Fruit fly (Drosophila melanogaster) whole organism, embryonic: ENCODE data around the gene CG34026.

Experiments used
- ATbp ChIP-seq: fragments of 200-800 bp; sonication (Bioruptor generic); optimal IDR thresholded peaks from 2 replicates; lab custom pipeline; 2017; ENCODE audit warnings: missing biosample characterization, mild to moderate bottlenecking, missing genetic modification characterization, missing genetic modification reagents
- Aef1 ChIP-seq: fragments of 200-800 bp; sonication (Bioruptor generic); IDR thresholded peaks from 3 replicates; pipeline ENCODE4 v1.3.6; 2022; ENCODE audit warnings: missing biosample characterization, missing genetic modification characterization
- Atf-2 ChIP-seq: fragments of 200-800 bp; sonication (Bioruptor generic); optimal IDR thresholded peaks from 2 replicates; lab custom pipeline; 2016; ENCODE audit warnings: missing biosample characterization, missing genetic modification characterization
- C15 ChIP-seq: fragments of 200-800 bp; sonication (Bioruptor generic); IDR thresholded peaks from 3 replicates; pipeline ENCODE4 v1.3.6; 2022; ENCODE audit warnings: missing biosample characterization, missing genetic modification characterization
- CG10366 ChIP-seq: fragments of 200-800 bp; sonication (Bioruptor generic); IDR thresholded peaks from 2 replicates; pipeline ENCODE4 v1.3.6; 2022; ENCODE audit warnings: missing biosample characterization, missing genetic modification characterization
- CG11456 ChIP-seq: fragments of 200-800 bp; sonication (Bioruptor generic); IDR thresholded peaks from 3 replicates; pipeline ENCODE4 v1.3.6; 2022; ENCODE audit warnings: missing biosample characterization, missing genetic modification characterization
- CG11504 ChIP-seq: fragments of 200-800 bp; sonication (Bioruptor generic); optimal IDR thresholded peaks from 3 replicates; lab custom pipeline; 2019; ENCODE audit warnings: missing biosample characterization, mild to moderate bottlenecking, missing genetic modification characterization, moderate library complexity
- CG11695 ChIP-seq: fragments of 200-800 bp; sonication (Bioruptor generic); IDR thresholded peaks from 3 replicates; pipeline ENCODE4 v1.3.6; 2022; ENCODE audit warnings: missing biosample characterization, missing genetic modification characterization
- CG14014 ChIP-seq: fragments of 200-800 bp; sonication (Bioruptor generic); IDR thresholded peaks from 2 replicates; pipeline ENCODE4 v1.3.6; 2022; ENCODE audit warnings: missing biosample characterization, missing genetic modification characterization
- CG14441 ChIP-seq: fragments of 200-800 bp; sonication (Bioruptor generic); IDR thresholded peaks from 2 replicates; pipeline ENCODE4 v1.3.6; 2022; ENCODE audit warnings: missing biosample characterization, missing genetic modification characterization
- CG14965 ChIP-seq: fragments of 200-800 bp; sonication (Bioruptor generic); optimal IDR thresholded peaks from 2 replicates; lab custom pipeline; 2016; ENCODE audit warnings: missing biosample characterization, missing genetic modification characterization, borderline replicate concordance
- CG1647 ChIP-seq: fragments of 200-800 bp; sonication (Bioruptor generic); optimal IDR thresholded peaks from 3 replicates; lab custom pipeline; 2016; ENCODE audit warnings: missing biosample characterization, missing genetic modification characterization
- CG17361 ChIP-seq: fragments of 200-800 bp; sonication (Bioruptor generic); IDR thresholded peaks from 3 replicates; pipeline ENCODE4 v1.3.6; 2022; ENCODE audit warnings: missing biosample characterization, missing genetic modification characterization
- CG18262 ChIP-seq: fragments of 200-800 bp; optimal IDR thresholded peaks from 3 replicates; lab custom pipeline; 2019; ENCODE audit warnings: missing biosample characterization, mild to moderate bottlenecking, missing genetic modification characterization, moderate library complexity
- CG18599 ChIP-seq: fragments of 200-800 bp; sonication (Bioruptor generic); optimal IDR thresholded peaks from 3 replicates; lab custom pipeline; 2017; ENCODE audit warnings: missing biosample characterization, missing genetic modification characterization, mild to moderate bottlenecking, moderate library complexity, missing genetic modification reagents
- CG3838 ChIP-seq: fragments of 200-800 bp; sonication (Bioruptor generic); optimal IDR thresholded peaks from 3 replicates; lab custom pipeline; 2016; ENCODE audit warnings: missing biosample characterization, missing genetic modification characterization
- CG4707 ChIP-seq: fragments of 200-800 bp; sonication (Bioruptor generic); optimal IDR thresholded peaks from 2 replicates; lab custom pipeline; 2018; ENCODE audit warnings: missing biosample characterization, mild to moderate bottlenecking, missing genetic modification characterization, moderate library complexity
- CG6683 ChIP-seq: fragments of 200-800 bp; sonication (Bioruptor generic); optimal IDR thresholded peaks from 2 replicates; lab custom pipeline; 2017; ENCODE audit warnings: missing biosample characterization, mild to moderate bottlenecking, missing genetic modification characterization, missing genetic modification reagents
- CG6765 ChIP-seq: fragments of 200-800 bp; sonication (Bioruptor generic); optimal IDR thresholded peaks from 3 replicates; lab custom pipeline; 2017; ENCODE audit warnings: missing biosample characterization, mild to moderate bottlenecking, missing genetic modification characterization
- CG7839 ChIP-seq: fragments of 200-800 bp; sonication (Bioruptor generic); optimal IDR thresholded peaks from 3 replicates; lab custom pipeline; 2018; ENCODE audit warnings: missing biosample characterization, mild to moderate bottlenecking, missing genetic modification characterization, moderate library complexity
- CG8290 ChIP-seq, 3 experiments: fragments of 200-800 bp; sonication (Bioruptor generic); optimal IDR thresholded peaks; 2 replicates each; lab custom pipeline; 2016 to 2019; ENCODE audit warnings: missing biosample characterization in 3 of 3, missing genetic modification characterization in 3 of 3, mild to moderate bottlenecking in 2 of 3, moderate library complexity in 1 of 3
- CG9932 ChIP-seq: fragments of 200-800 bp; sonication (Bioruptor generic); IDR thresholded peaks from 2 replicates; pipeline ENCODE4 v1.3.6; 2022; ENCODE audit warnings: missing biosample characterization, missing genetic modification characterization
- CHES-1-like ChIP-seq: fragments of 200-800 bp; sonication (Bioruptor generic); optimal IDR thresholded peaks from 2 replicates; lab custom pipeline; 2016; ENCODE audit warnings: missing biosample characterization, missing genetic modification characterization
- Dek ChIP-seq: fragments of 200-800 bp; sonication (Bioruptor generic); optimal IDR thresholded peaks from 3 replicates; lab custom pipeline; 2019; ENCODE audit warnings: missing biosample characterization, mild to moderate bottlenecking, missing genetic modification characterization, moderate library complexity
- Doc3 ChIP-seq: fragments of 200-800 bp; sonication (Bioruptor generic); IDR thresholded peaks from 3 replicates; pipeline ENCODE4 v1.3.6; 2022; ENCODE audit warnings: missing biosample characterization, missing genetic modification characterization; ENCODE audit not compliant: partially characterized antibody
- Hr51 ChIP-seq, 2 experiments: fragments of 200-800 bp; sonication (Bioruptor generic); optimal IDR thresholded peaks; 2 replicates in 1 of 2; 3 replicates in 1 of 2; lab custom pipeline; 2016 to 2018; ENCODE audit warnings: missing biosample characterization in 2 of 2, missing genetic modification characterization in 2 of 2, mild to moderate bottlenecking in 1 of 2, moderate library complexity in 1 of 2
- Nf-YC ChIP-seq: fragments of 200-800 bp; optimal IDR thresholded peaks from 3 replicates; lab custom pipeline; 2019; ENCODE audit warnings: missing biosample characterization, mild to moderate bottlenecking, missing genetic modification characterization, moderate library complexity
- Opbp ChIP-seq: fragments of 200-800 bp; sonication (Bioruptor generic); IDR thresholded peaks from 3 replicates; pipeline ENCODE4 v1.3.6; 2022; ENCODE audit warnings: missing biosample characterization, missing genetic modification characterization; ENCODE audit not compliant: partially characterized antibody
- Scr ChIP-seq: fragments of 200-800 bp; sonication (Bioruptor generic); IDR thresholded peaks from 2 replicates; pipeline ENCODE4 v1.3.6; 2022; ENCODE audit warnings: missing biosample characterization, missing genetic modification characterization; ENCODE audit not compliant: partially characterized antibody
- Sox100B ChIP-seq: fragments of 200-800 bp; sonication (Bioruptor generic); optimal IDR thresholded peaks from 3 replicates; lab custom pipeline; 2018; ENCODE audit warnings: missing biosample characterization, mild to moderate bottlenecking, missing genetic modification characterization
- Tbp ChIP-seq: fragments of >200 bp; optimal IDR thresholded peaks from 2 replicates; lab custom pipeline; 2018; ENCODE audit warnings: missing biosample characterization, missing genetic modification characterization
- YL-1 ChIP-seq: fragments of 200-800 bp; sonication (Bioruptor generic); optimal IDR thresholded peaks from 3 replicates; lab custom pipeline; 2017; ENCODE audit warnings: missing biosample characterization, mild to moderate bottlenecking, missing genetic modification characterization
- ac ChIP-seq: fragments of 200-800 bp; sonication (Bioruptor generic); optimal IDR thresholded peaks from 3 replicates; lab custom pipeline; 2017; ENCODE audit warnings: missing biosample characterization, mild to moderate bottlenecking, missing genetic modification characterization
- cas ChIP-seq: fragments of 200-800 bp; sonication (Bioruptor generic); IDR thresholded peaks from 2 replicates; pipeline ENCODE4 v1.3.6; 2022; ENCODE audit warnings: missing biosample characterization, missing genetic modification characterization
- danr ChIP-seq: fragments of 200-800 bp; sonication (Bioruptor generic); IDR thresholded peaks from 2 replicates; pipeline ENCODE4 v1.3.6; 2022; ENCODE audit warnings: missing biosample characterization, missing genetic modification characterization
- ems ChIP-seq: fragments of 200-800 bp; sonication (Bioruptor generic); optimal IDR thresholded peaks from 3 replicates; lab custom pipeline; 2016; ENCODE audit warnings: missing biosample characterization, missing genetic modification characterization
- ewg ChIP-seq: fragments of 200-800 bp; sonication (Bioruptor generic); optimal IDR thresholded peaks from 3 replicates; lab custom pipeline; 2017; ENCODE audit warnings: mild to moderate bottlenecking, missing biosample characterization, missing genetic modification reagents, missing genetic modification characterization
- gsb-n ChIP-seq: fragments of 200-800 bp; sonication (Bioruptor generic); optimal IDR thresholded peaks from 3 replicates; lab custom pipeline; 2018; ENCODE audit warnings: missing biosample characterization, mild to moderate bottlenecking, missing genetic modification characterization
- gt ChIP-seq: fragments of 200-800 bp; sonication (Bioruptor generic); IDR thresholded peaks from 2 replicates; pipeline ENCODE4 v1.3.6; 2022; ENCODE audit warnings: missing biosample characterization, missing genetic modification characterization
- insv ChIP-seq, 2 experiments: fragments of 200-800 bp; sonication (Bioruptor generic); optimal IDR thresholded peaks; 3 replicates each; lab custom pipeline; 2016 to 2018; ENCODE audit warnings: missing biosample characterization in 2 of 2, missing genetic modification characterization in 2 of 2
- jigr1 ChIP-seq: fragments of 200-800 bp; sonication (Bioruptor generic); IDR thresholded peaks from 3 replicates; pipeline ENCODE4 v1.3.6; 2022; ENCODE audit warnings: missing biosample characterization, missing genetic modification characterization
- kni ChIP-seq: fragments of 200-800 bp; sonication (Bioruptor generic); optimal IDR thresholded peaks from 3 replicates; lab custom pipeline; 2017; ENCODE audit warnings: mild to moderate bottlenecking, missing biosample characterization, missing genetic modification reagents, missing genetic modification characterization
- maf-S ChIP-seq: fragments of 200-800 bp; sonication (Bioruptor generic); optimal IDR thresholded peaks from 2 replicates; lab custom pipeline; 2016; ENCODE audit warnings: missing biosample characterization, missing genetic modification characterization
- pita ChIP-seq: fragments of 200-800 bp; sonication (Bioruptor generic); optimal IDR thresholded peaks from 2 replicates; lab custom pipeline; 2017; ENCODE audit warnings: missing biosample characterization, mild to moderate bottlenecking, missing genetic modification characterization
- row ChIP-seq: fragments of 200-800 bp; sonication (Bioruptor generic); IDR thresholded peaks from 3 replicates; pipeline ENCODE4 v1.3.6; 2022; ENCODE audit warnings: missing biosample characterization, missing genetic modification characterization
- seq ChIP-seq: fragments of 200-800 bp; sonication (Bioruptor generic); IDR thresholded peaks from 2 replicates; pipeline ENCODE4 v1.3.6; 2022; ENCODE audit warnings: missing biosample characterization, missing genetic modification characterization
- slbo ChIP-seq: fragments of 200-800 bp; sonication (Bioruptor generic); IDR thresholded peaks from 2 replicates; pipeline ENCODE4 v1.3.6; 2022; ENCODE audit warnings: missing biosample characterization, missing genetic modification characterization
- sob ChIP-seq: fragments of 200-800 bp; sonication (Bioruptor generic); IDR thresholded peaks from 2 replicates; pipeline ENCODE4 v1.3.6; 2022; ENCODE audit warnings: missing biosample characterization, missing genetic modification characterization
- ssp ChIP-seq: fragments of 200-800 bp; sonication (Bioruptor generic); IDR thresholded peaks from 2 replicates; pipeline ENCODE4 v1.3.6; 2022; ENCODE audit warnings: missing biosample characterization, missing genetic modification characterization
- zfh2 ChIP-seq: fragments of 200-800 bp; sonication (Bioruptor generic); optimal IDR thresholded peaks from 2 replicates; lab custom pipeline; 2016; ENCODE audit warnings: missing biosample characterization, missing genetic modification characterization

CG34026 gene

dm6 chrX:9554346-9554808, 20.8 kb downstream of the CG34026 start, which contains the start of gene RpS28b (continued):
- TF ChIP-seq pita (GFP tag; lab: Kevin White, UChicago), result no peak
- TF ChIP-seq seq (GFP tag; lab: Robert Waterston, UW), result peak; percentile 76
- peak; percentile 83 for TF ChIP-seq ewg (GFP tag; lab: Kevin White, UChicago)
- TF ChIP-seq CG8290 (GFP tag; optimal IDR thresholded peaks at IDR 0.05; lab: Kevin White, UChicago), result peak; percentile 38
- peak; percentile 78 to 98 for TF ChIP-seq CG8290 (tag; optimal IDR thresholded peaks at IDR 0.05; lab: Kevin White, UChicago)
- peak; percentile 94 for TF ChIP-seq YL-1 (GFP tag; lab: Kevin White, UChicago)
- peak; percentile 69 for TF ChIP-seq Scr (GFP tag; lab: Robert Waterston, UW)
- TF ChIP-seq CHES-1-like (GFP tag; lab: Kevin White, UChicago), result peak; percentile 88
- TF ChIP-seq ssp (GFP tag; lab: Robert Waterston, UW), result peak; percentile 78
- TF ChIP-seq Opbp (GFP tag; lab: Robert Waterston, UW), result peak; percentile 100
- no peak for TF ChIP-seq CG11504 (tag; lab: Kevin White, UChicago)
- peak; percentile 90 for TF ChIP-seq CG9932 (GFP tag; lab: Robert Waterston, UW)
- peak; percentile 87 for TF ChIP-seq CG14441 (GFP tag; lab: Robert Waterston, UW)
- TF ChIP-seq kni, result peak; percentile 91
- TF ChIP-seq row (GFP tag; lab: Robert Waterston, UW), result peak; percentile 87
- TF ChIP-seq Nf-YC (tag; lab: Kevin White, UChicago), result peak; percentile 48
- peak; percentile 85 for TF ChIP-seq maf-S (GFP tag; lab: Kevin White, UChicago)
- peak; percentile 37 for TF ChIP-seq CG18262 (tag; lab: Kevin White, UChicago)
- TF ChIP-seq jigr1 (GFP tag; lab: Robert Waterston, UW), result no peak
- TF ChIP-seq C15 (GFP tag; lab: Robert Waterston, UW), result peak; percentile 88
- peak; percentile 71 for TF ChIP-seq CG17361 (GFP tag; lab: Robert Waterston, UW)
- peak; percentile 94 for TF ChIP-seq sob (GFP tag; lab: Robert Waterston, UW)
- TF ChIP-seq CG7839 (tag; lab: Kevin White, UChicago), result peak; percentile 78
- TF ChIP-seq CG14014 (GFP tag; lab: Robert Waterston, UW), result peak; percentile 85
- TF ChIP-seq slbo, result peak; percentile 96
- peak; percentile 75 for TF ChIP-seq CG6683 (GFP tag; lab: Kevin White, UChicago)
- TF ChIP-seq CG14965 (GFP tag; lab: Kevin White, UChicago), result peak; percentile 73
- peak in 1 of 2 experiments; percentile 76 for TF ChIP-seq insv (GFP tag; optimal IDR thresholded peaks at IDR 0.05; lab: Kevin White, UChicago)
- peak; percentile 77 for TF ChIP-seq CG3838 (GFP tag; lab: Kevin White, UChicago)
- peak; percentile 84 for TF ChIP-seq zfh2
- peak; percentile 89 for TF ChIP-seq Aef1 (GFP tag; lab: Robert Waterston, UW)
- TF ChIP-seq cas (GFP tag; lab: Robert Waterston, UW), result peak; percentile 85
- TF ChIP-seq ems, result peak; percentile 80
- TF ChIP-seq gsb-n (tag; lab: Kevin White, UChicago), result peak; percentile 62
- TF ChIP-seq ac (GFP tag; lab: Kevin White, UChicago), result peak; percentile 86
- peak; percentile 93 for TF ChIP-seq CG6765 (GFP tag; lab: Kevin White, UChicago)
- peak; percentile 53; the same call in 2 of the 3 replicates for TF ChIP-seq Doc3 (GFP tag; lab: Robert Waterston, UW)
- peak; percentile 83 for TF ChIP-seq Atf-2
- peak; percentile 64; the same call in 1 of the 3 replicates for TF ChIP-seq CG11695 (GFP tag; lab: Robert Waterston, UW)
- peak; percentile 81 for TF ChIP-seq gt (GFP tag; lab: Robert Waterston, UW)
- peak; percentile 87 for TF ChIP-seq CG18599 (GFP tag; lab: Kevin White, UChicago)
- peak; percentile 57; the same call in 1 of the 2 replicates for TF ChIP-seq danr (GFP tag; lab: Robert Waterston, UW)
- peak; percentile 70 for TF ChIP-seq CG1647 (GFP tag; lab: Kevin White, UChicago)
- TF ChIP-seq CG11456 (GFP tag; lab: Robert Waterston, UW), result peak; percentile 99
- peak; percentile 91 for TF ChIP-seq ATbp (GFP tag; lab: Kevin White, UChicago)
- peak; percentile 76 for TF ChIP-seq Dek (tag; lab: Kevin White, UChicago)
- TF ChIP-seq Sox100B (GFP tag; lab: Kevin White, UChicago), result peak; percentile 88
- peak; percentile 90 for TF ChIP-seq CG4707 (GFP tag; lab: Kevin White, UChicago)
- TF ChIP-seq Hr51 (GFP tag; optimal IDR thresholded peaks at IDR 0.05; lab: Kevin White, UChicago), result peak in 1 of 2 experiments; percentile 85
- TF ChIP-seq Tbp (GFP tag; lab: Kevin White, UChicago), result no peak
- TF ChIP-seq CG10366 (GFP tag; lab: Robert Waterston, UW), result peak; percentile 92
